Fruit fly (Drosophila melanogaster) Kc167 (cell line): ENCODE results near the gene CG43783.

Experiments used
- Sin3A ChIP-seq: fragments of >200 bp; optimal IDR thresholded peaks from 2 replicates; lab custom pipeline; 2018; ENCODE audit warnings: missing external identifiers
- h ChIP-seq: fragments of >200 bp; optimal IDR thresholded peaks from 3 replicates; lab custom pipeline; 2018; ENCODE audit warnings: missing external identifiers
- psq ChIP-seq: fragments of >200 bp; optimal IDR thresholded peaks from 2 replicates; lab custom pipeline; 2017; ENCODE audit warnings: missing external identifiers
- ttk ChIP-seq: sonication (Bioruptor generic); optimal IDR thresholded peaks from 2 replicates; lab custom pipeline; 2017; ENCODE audit warnings: missing external identifiers

DNA sequence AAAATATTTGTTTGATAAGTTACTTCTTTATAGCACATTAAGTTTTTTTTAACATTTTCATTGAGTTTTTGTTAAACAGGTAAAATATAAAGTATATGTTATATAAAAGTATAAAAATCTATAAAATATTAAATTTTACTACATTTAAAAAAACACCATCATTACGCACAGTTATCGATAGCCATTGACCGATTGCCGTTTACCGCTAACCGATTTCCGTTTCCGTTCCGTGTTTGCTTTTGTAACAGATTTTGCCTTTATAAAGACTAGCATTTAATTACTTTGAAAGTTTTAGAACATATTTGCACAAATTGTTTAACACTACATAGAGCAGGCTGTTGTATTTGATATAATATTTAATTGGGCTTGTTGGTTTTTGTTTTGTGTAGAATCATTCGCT lies 14.4 kb downstream of the CG43783 start:
- TF ChIP-seq h (no peak), Sin3A (lab: Kevin White, UChicago) (no peak), ttk (lab: Kevin White, UChicago) (no peak), psq (lab: Kevin White, UChicago) (no peak)
